Fruit fly (Drosophila melanogaster) whole organism, embryonic: ENCODE measurements around the gene OtopLc.

ENCODE experiments used
- Abd-B ChIP-seq: fragments of 200-800 bp; sonication (Bioruptor generic); optimal IDR thresholded peaks from 2 replicates; lab custom pipeline; 2018; ENCODE audit warnings: missing biosample characterization, mild to moderate bottlenecking, missing genetic modification characterization, moderate library complexity
- CG10267 ChIP-seq: fragments of 200-800 bp; sonication (Bioruptor generic); optimal IDR thresholded peaks from 2 replicates; lab custom pipeline; 2018; ENCODE audit warnings: missing biosample characterization, mild to moderate bottlenecking, missing genetic modification characterization, moderate library complexity
- CG10431 ChIP-seq: fragments of 200-800 bp; sonication (Bioruptor generic); optimal IDR thresholded peaks from 3 replicates; lab custom pipeline; 2018; ENCODE audit warnings: missing biosample characterization, mild to moderate bottlenecking, missing genetic modification characterization
- CG10959 ChIP-seq: fragments of 200-800 bp; sonication (Bioruptor generic); IDR thresholded peaks from 2 replicates; pipeline ENCODE4 v1.3.6; 2022; ENCODE audit warnings: missing biosample characterization, missing genetic modification characterization
- CG11093 ChIP-seq: fragments of 200-800 bp; sonication (Bioruptor generic); IDR thresholded peaks from 3 replicates; pipeline ENCODE4 v1.3.6; 2022; ENCODE audit warnings: missing biosample characterization, missing genetic modification characterization
- CG11695 ChIP-seq: fragments of 200-800 bp; sonication (Bioruptor generic); IDR thresholded peaks from 3 replicates; pipeline ENCODE4 v1.3.6; 2022; ENCODE audit warnings: missing biosample characterization, missing genetic modification characterization
- CG12659 ChIP-seq: fragments of 200-800 bp; sonication (Bioruptor generic); optimal IDR thresholded peaks from 3 replicates; lab custom pipeline; 2017; ENCODE audit warnings: mild to moderate bottlenecking, missing biosample characterization, missing genetic modification reagents, missing genetic modification characterization
- CG12769 ChIP-seq: fragments of 200-800 bp; sonication (Bioruptor generic); optimal IDR thresholded peaks from 2 replicates; lab custom pipeline; 2019; ENCODE audit warnings: missing biosample characterization, mild to moderate bottlenecking, missing genetic modification characterization, moderate library complexity
- CG13424 ChIP-seq: fragments of 200-800 bp; sonication (Bioruptor generic); optimal IDR thresholded peaks from 2 replicates; lab custom pipeline; 2019; ENCODE audit warnings: missing biosample characterization, mild to moderate bottlenecking, missing genetic modification characterization, moderate library complexity
- CG13775 ChIP-seq: fragments of 200-800 bp; sonication (Bioruptor generic); optimal IDR thresholded peaks from 3 replicates; lab custom pipeline; 2017; ENCODE audit warnings: missing biosample characterization, mild to moderate bottlenecking, missing genetic modification characterization
- CG14667 ChIP-seq: fragments of 200-800 bp; sonication (Bioruptor generic); IDR thresholded peaks from 2 replicates; pipeline ENCODE4 v1.3.6; 2022; ENCODE audit warnings: missing biosample characterization, missing genetic modification characterization
- CG17186 ChIP-seq: fragments of 200-800 bp; sonication (Bioruptor generic); optimal IDR thresholded peaks from 3 replicates; lab custom pipeline; 2017; ENCODE audit warnings: missing biosample characterization, missing genetic modification reagents, missing genetic modification characterization
- CG17802 ChIP-seq: fragments of 200-800 bp; sonication (Bioruptor generic); optimal IDR thresholded peaks from 2 replicates; lab custom pipeline; 2018; ENCODE audit warnings: missing biosample characterization, mild to moderate bottlenecking, missing genetic modification characterization, moderate library complexity
- CG1832 ChIP-seq: fragments of 200-800 bp; sonication (Bioruptor generic); optimal IDR thresholded peaks from 2 replicates; lab custom pipeline; 2017; ENCODE audit warnings: missing biosample characterization, mild to moderate bottlenecking, missing genetic modification characterization, inconsistent platforms
- CG18619 ChIP-seq: fragments of 200-800 bp; sonication (Bioruptor generic); optimal IDR thresholded peaks from 3 replicates; lab custom pipeline; 2017; ENCODE audit warnings: missing biosample characterization, mild to moderate bottlenecking, missing genetic modification characterization
- CG2116 ChIP-seq: fragments of 200-800 bp; sonication (Bioruptor generic); optimal IDR thresholded peaks from 3 replicates; lab custom pipeline; 2018; ENCODE audit warnings: missing biosample characterization, mild to moderate bottlenecking, missing genetic modification characterization
- CG2875 ChIP-seq: fragments of 200-800 bp; sonication (Bioruptor generic); optimal IDR thresholded peaks from 2 replicates; lab custom pipeline; 2017; ENCODE audit warnings: missing biosample characterization, mild to moderate bottlenecking, missing genetic modification characterization, missing genetic modification reagents
- CG8388 ChIP-seq: fragments of 200-800 bp; sonication (Bioruptor generic); optimal IDR thresholded peaks from 2 replicates; lab custom pipeline; 2019; ENCODE audit warnings: missing biosample characterization, mild to moderate bottlenecking, missing genetic modification characterization, moderate library complexity
- CG8478 ChIP-seq: fragments of >200 bp; optimal IDR thresholded peaks from 2 replicates; lab custom pipeline; 2018
- CTCF ChIP-seq: fragments of 200-800 bp; sonication (Bioruptor generic); optimal IDR thresholded peaks from 2 replicates; lab custom pipeline; 2017; ENCODE audit warnings: missing biosample characterization, mild to moderate bottlenecking, missing genetic modification characterization, moderate library complexity
- Dfd ChIP-seq, 2 experiments: fragments of >200 bp; optimal IDR thresholded peaks; 2 replicates each; lab custom pipeline; 2017; ENCODE audit warnings: missing biosample characterization in 2 of 2, missing genetic modification characterization in 2 of 2
- Doc3 ChIP-seq: fragments of 200-800 bp; sonication (Bioruptor generic); IDR thresholded peaks from 3 replicates; pipeline ENCODE4 v1.3.6; 2022; ENCODE audit warnings: missing biosample characterization, missing genetic modification characterization; ENCODE audit not compliant: partially characterized antibody
- Ets97D ChIP-seq: fragments of 200-800 bp; sonication (Bioruptor generic); optimal IDR thresholded peaks from 3 replicates; lab custom pipeline; 2016; ENCODE audit warnings: missing biosample characterization, missing genetic modification characterization
- HLH54F ChIP-seq: fragments of 200-800 bp; sonication (Bioruptor generic); optimal IDR thresholded peaks from 3 replicates; lab custom pipeline; 2016; ENCODE audit warnings: missing biosample characterization, missing genetic modification characterization
- HmgD ChIP-seq: fragments of 200-800 bp; sonication (Bioruptor generic); optimal IDR thresholded peaks from 3 replicates; lab custom pipeline; 2016; ENCODE audit warnings: missing biosample characterization, missing genetic modification characterization
- MBD-R2 ChIP-seq: fragments of 200-800 bp; sonication (Bioruptor generic); IDR thresholded peaks from 2 replicates; pipeline ENCODE4 v1.3.6; 2022; ENCODE audit warnings: missing biosample characterization, missing genetic modification characterization
- Med ChIP-seq: fragments of 200-800 bp; sonication (Bioruptor generic); peaks from one replicate; lab custom pipeline; 2016; ENCODE audit warnings: missing biosample characterization, missing genetic modification characterization, mild to moderate bottlenecking, inconsistent platforms, moderate library complexity
- Oaz ChIP-seq: fragments of 200-800 bp; sonication (Bioruptor generic); IDR thresholded peaks from 2 replicates; pipeline ENCODE4 v1.3.6; 2022; ENCODE audit warnings: missing biosample characterization, missing genetic modification characterization
- Pdp1 ChIP-seq, 2 experiments: fragments of 200-800 bp; sonication (Bioruptor generic); optimal IDR thresholded peaks; 3 replicates each; lab custom pipeline; 2016; ENCODE audit warnings: missing biosample characterization in 2 of 2, missing genetic modification characterization in 2 of 2, mild to moderate bottlenecking in 1 of 2, moderate library complexity in 1 of 2
- Sin3A ChIP-seq: fragments of >200 bp; optimal IDR thresholded peaks from 2 replicates; lab custom pipeline; 2018
- Sox102F ChIP-seq: fragments of 200-800 bp; sonication (Bioruptor generic); optimal IDR thresholded peaks from 2 replicates; lab custom pipeline; 2018; ENCODE audit warnings: missing biosample characterization, mild to moderate bottlenecking, missing genetic modification characterization, moderate library complexity
- Ssrp ChIP-seq: fragments of 200-800 bp; sonication (Bioruptor generic); optimal IDR thresholded peaks from 2 replicates; lab custom pipeline; 2018; ENCODE audit warnings: missing biosample characterization, mild to moderate bottlenecking, missing genetic modification characterization, moderate library complexity
- caup ChIP-seq: fragments of 200-800 bp; sonication (Bioruptor generic); optimal IDR thresholded peaks from 3 replicates; lab custom pipeline; 2017; ENCODE audit warnings: missing biosample characterization, mild to moderate bottlenecking, missing genetic modification characterization, moderate library complexity; ENCODE audit not compliant: severe bottlenecking
- chm ChIP-seq: fragments of 200-800 bp; sonication (Bioruptor generic); IDR thresholded peaks from 2 replicates; pipeline ENCODE4 v1.3.6; 2022; ENCODE audit warnings: missing biosample characterization, missing genetic modification characterization
- dan ChIP-seq: fragments of 200-800 bp; sonication (Bioruptor generic); IDR thresholded peaks from 2 replicates; pipeline ENCODE4 v1.3.6; 2022; ENCODE audit warnings: missing biosample characterization, missing genetic modification characterization
- fd3F ChIP-seq: fragments of 200-800 bp; sonication (Bioruptor generic); optimal IDR thresholded peaks from 2 replicates; lab custom pipeline; 2018; ENCODE audit warnings: missing biosample characterization, mild to moderate bottlenecking, missing genetic modification characterization, moderate library complexity
- jumu ChIP-seq: fragments of 200-800 bp; sonication (Bioruptor generic); optimal IDR thresholded peaks from 3 replicates; lab custom pipeline; 2016; ENCODE audit warnings: missing biosample characterization, missing genetic modification characterization
- kah ChIP-seq: fragments of 200-800 bp; sonication (Bioruptor generic); optimal IDR thresholded peaks from 2 replicates; lab custom pipeline; 2018; ENCODE audit warnings: missing biosample characterization, mild to moderate bottlenecking, missing genetic modification characterization
- lab ChIP-seq: fragments of 200-800 bp; sonication (Bioruptor generic); optimal IDR thresholded peaks from 3 replicates; lab custom pipeline; 2017; ENCODE audit warnings: missing biosample characterization, missing genetic modification characterization, mild to moderate bottlenecking, moderate library complexity, missing genetic modification reagents
- lola ChIP-seq, 3 experiments: fragments of >200 bp in 2 of 3; fragments of 200-800 bp in 1 of 3; sonication (Bioruptor generic) in 1 of 3; optimal IDR thresholded peaks; 2 replicates each; lab custom pipeline; 2017 to 2019; ENCODE audit warnings: missing biosample characterization in 3 of 3, missing genetic modification characterization in 3 of 3, mild to moderate bottlenecking in 1 of 3, moderate library complexity in 1 of 3
- luna ChIP-seq: fragments of 200-800 bp; sonication (Bioruptor generic); optimal IDR thresholded peaks from 2 replicates; lab custom pipeline; 2016; ENCODE audit warnings: missing biosample characterization, missing genetic modification characterization
- mam ChIP-seq: fragments of 200-800 bp; sonication (Bioruptor generic); optimal IDR thresholded peaks from 3 replicates; lab custom pipeline; 2016; ENCODE audit warnings: missing biosample characterization, missing genetic modification characterization
- odd ChIP-seq: fragments of 200-800 bp; sonication (Bioruptor generic); optimal IDR thresholded peaks from 2 replicates; lab custom pipeline; 2017; ENCODE audit warnings: missing biosample characterization, mild to moderate bottlenecking, missing genetic modification characterization
- peb ChIP-seq: fragments of 200-800 bp; sonication (Bioruptor generic); IDR thresholded peaks from 2 replicates; pipeline ENCODE4 v1.3.6; 2022; ENCODE audit warnings: missing biosample characterization, missing genetic modification characterization
- pros ChIP-seq: fragments of 200-800 bp; sonication (Bioruptor generic); optimal IDR thresholded peaks from 3 replicates; lab custom pipeline; 2019; ENCODE audit warnings: missing biosample characterization, mild to moderate bottlenecking, missing genetic modification characterization, moderate library complexity
- sob ChIP-seq: fragments of 200-800 bp; sonication (Bioruptor generic); IDR thresholded peaks from 2 replicates; pipeline ENCODE4 v1.3.6; 2022; ENCODE audit warnings: missing biosample characterization, missing genetic modification characterization
- tio ChIP-seq: fragments of 200-800 bp; sonication (Bioruptor generic); optimal IDR thresholded peaks from 2 replicates; lab custom pipeline; 2017; ENCODE audit warnings: missing biosample characterization, missing genetic modification characterization, inconsistent platforms
- toy ChIP-seq: fragments of 200-800 bp; sonication (Bioruptor generic); IDR thresholded peaks from 2 replicates; pipeline ENCODE4 v1.3.6; 2022; ENCODE audit warnings: missing biosample characterization, missing genetic modification characterization
- trh ChIP-seq: fragments of 200-800 bp; sonication (Bioruptor generic); optimal IDR thresholded peaks from 2 replicates; lab custom pipeline; 2016; ENCODE audit warnings: missing biosample characterization, missing genetic modification characterization
- vnd ChIP-seq: fragments of 200-800 bp; sonication (Bioruptor generic); IDR thresholded peaks from 3 replicates; pipeline ENCODE4 v1.3.6; 2022; ENCODE audit warnings: missing biosample characterization, missing genetic modification characterization; ENCODE audit not compliant: partially characterized antibody
- vvl ChIP-seq: fragments of 200-800 bp; sonication (Bioruptor generic); IDR thresholded peaks from 2 replicates; pipeline ENCODE4 v1.3.6; 2022; ENCODE audit warnings: missing biosample characterization, missing genetic modification characterization
- z ChIP-seq: fragments of 200-800 bp; sonication (Bioruptor generic); IDR thresholded peaks from 3 replicates; pipeline ENCODE4 v1.3.6; 2022; ENCODE audit warnings: missing biosample characterization, missing genetic modification characterization

OtopLc gene

dm6 chrX:5665902-5666301 is 3.2 kb upstream of the OtopLc start, which contains the start of the genes Sirt4 and CG4119 (continued):
- peak; percentile 86 for TF ChIP-seq CG2116 (GFP tag; lab: Kevin White, UChicago)
- TF ChIP-seq CG13775: no peak
- TF ChIP-seq CG12769 (tag; lab: Kevin White, UChicago): no peak
- TF ChIP-seq CTCF (GFP tag; lab: Kevin White, UChicago): no peak
- TF ChIP-seq trh (GFP tag; lab: Kevin White, UChicago): no peak
- no peak for TF ChIP-seq odd
- TF ChIP-seq CG17186 (GFP tag; lab: Kevin White, UChicago): peak; percentile 57
- TF ChIP-seq CG17802 (tag; lab: Kevin White, UChicago): no peak
- no peak for TF ChIP-seq Ssrp (tag; lab: Kevin White, UChicago)
- TF ChIP-seq CG2875 (GFP tag; lab: Kevin White, UChicago): no peak
- TF ChIP-seq HLH54F (GFP tag; lab: Kevin White, UChicago): no peak
- no peak for TF ChIP-seq CG11695 (GFP tag; lab: Robert Waterston, UW)
- peak; percentile 51 for TF ChIP-seq HmgD (GFP tag; lab: Kevin White, UChicago)
- TF ChIP-seq mam (GFP tag; lab: Kevin White, UChicago): peak; percentile 56
- no peak for TF ChIP-seq Sox102F (GFP tag; lab: Kevin White, UChicago)
- TF ChIP-seq pros (GFP tag; lab: Kevin White, UChicago): no peak
- TF ChIP-seq vnd (GFP tag; lab: Robert Waterston, UW): peak; percentile 94
- peak; percentile 83 for TF ChIP-seq CG12659 (GFP tag; lab: Kevin White, UChicago)
- TF ChIP-seq CG8478 (lab: Kevin White, UChicago): peak; percentile 30
- TF ChIP-seq CG10267 (tag; lab: Kevin White, UChicago): peak; percentile 41
- peak; percentile 3 for TF ChIP-seq CG8388
- TF ChIP-seq CG10431 (GFP tag; lab: Kevin White, UChicago): no peak
- TF ChIP-seq Sin3A: peak; percentile 68
- TF ChIP-seq Ets97D (GFP tag; lab: Kevin White, UChicago): peak; percentile 72
- no peak for TF ChIP-seq lola (GFP tag; optimal IDR thresholded peaks at IDR 0.05; lab: Kevin White, UChicago)
- TF ChIP-seq dan: no peak
- TF ChIP-seq MBD-R2 (GFP tag; lab: Robert Waterston, UW): peak; percentile 96
- no peak for TF ChIP-seq CG1832 (GFP tag; lab: Kevin White, UChicago)
- TF ChIP-seq luna (GFP tag; lab: Kevin White, UChicago): no peak
- peak; percentile 10 for TF ChIP-seq caup
- TF ChIP-seq Dfd (GFP tag; optimal IDR thresholded peaks at IDR 0.05; lab: Kevin White, UChicago): no peak
- TF ChIP-seq chm: no peak
- TF ChIP-seq vvl (GFP tag; lab: Robert Waterston, UW): no peak; the same call in 1 of the 2 replicates
- no peak for TF ChIP-seq z (GFP tag; lab: Robert Waterston, UW)
- TF ChIP-seq Doc3 (GFP tag; lab: Robert Waterston, UW): peak; percentile 90
- TF ChIP-seq peb: no peak
- peak; percentile 85 for TF ChIP-seq Med (GFP tag; lab: Kevin White, UChicago)
- TF ChIP-seq jumu (GFP tag; lab: Kevin White, UChicago): peak; percentile 44
- no peak for TF ChIP-seq tio (GFP tag; lab: Kevin White, UChicago)
- no peak for TF ChIP-seq CG10959 (GFP tag; lab: Robert Waterston, UW)
- no peak for TF ChIP-seq Abd-B (GFP tag; lab: Kevin White, UChicago)
- TF ChIP-seq CG14667 (GFP tag; lab: Robert Waterston, UW): no peak
- no peak for TF ChIP-seq CG11093 (GFP tag; lab: Robert Waterston, UW)
- TF ChIP-seq lab (GFP tag; lab: Kevin White, UChicago): peak; percentile 28
- no peak for TF ChIP-seq CG18619
- TF ChIP-seq Oaz (GFP tag; lab: Robert Waterston, UW): no peak
- TF ChIP-seq CG13424 (tag; lab: Kevin White, UChicago): no peak
- no peak for TF ChIP-seq toy (GFP tag; lab: Robert Waterston, UW)
- no peak for TF ChIP-seq kah (GFP tag; lab: Kevin White, UChicago)
- peak; percentile 57; the same call in 1 of the 2 replicates for TF ChIP-seq sob (GFP tag; lab: Robert Waterston, UW)
- TF ChIP-seq fd3F (GFP tag; lab: Kevin White, UChicago): no peak
- peak in 1 of 2 experiments; percentile 80 for TF ChIP-seq Pdp1 (GFP tag; optimal IDR thresholded peaks at IDR 0.05; lab: Kevin White, UChicago)
